Worm (Caenorhabditis elegans): Measurements from ENCODE around the gene srj-22.

ce11 chrV:10723181-10723580 lies 20.4 kb downstream of the srj-22 start:
- TF ChIP-seq him-1 (tag; optimal IDR thresholded peaks at IDR 0.05) (no peak), W03F9.2 (tag; optimal IDR thresholded peaks at IDR 0.05) (no peak)

Data from whole organism, L4/young adult.